Worm (Caenorhabditis elegans): ENCODE data around the gene arx-4.
A peak's percentile ranks its signal among the peaks of the same experiment; 100 is the strongest.

arx-4 gene

ce11 chrIII:907311-907710 is 45.2 kb downstream of the arx-4 start, which contains the start of gene F23H11.4:
TSS of gene F23H11.4 (minus strand) at chrIII:907539.
- TF ChIP-seq F33H1.4 (GFP tag; IDR thresholded peaks at IDR 0.05) (no peak), tbp1 (GFP tag; optimal IDR thresholded peaks at IDR 0.05) (no peak), ets-4 (GFP tag; optimal IDR thresholded peaks at IDR 0.05) (no peak), snpc-4 (GFP tag; optimal IDR thresholded peaks at IDR 0.05) (no peak), snpc-4 (tag; optimal IDR thresholded peaks at IDR 0.05) (no peak), nhr-80 (tag; optimal IDR thresholded peaks at IDR 0.05) (no peak), F37B4.10 (GFP tag; IDR thresholded peaks at IDR 0.05) (no peak), bed-2 (GFP tag; IDR thresholded peaks at IDR 0.05) (no peak), cebp-2 (GFP tag; IDR thresholded peaks at IDR 0.05) (no peak), ceh-79 (tag; optimal IDR thresholded peaks at IDR 0.05) (no peak), sdz-38 (tag; optimal IDR thresholded peaks at IDR 0.05) (no peak), nhr-90 (tag; optimal IDR thresholded peaks at IDR 0.05) (no peak), F23B12.7 (tag; optimal IDR thresholded peaks at IDR 0.05; ENCODE audit: insufficient read depth) (no peak), ztf-3 (GFP tag; optimal IDR thresholded peaks at IDR 0.05) (no peak), D2030.7 (GFP tag; IDR thresholded peaks at IDR 0.05) (no peak), madf-6 (GFP tag; IDR thresholded peaks at IDR 0.05) (no peak), F10E7.11 (tag; optimal IDR thresholded peaks at IDR 0.05) (no peak), ztf-28 (GFP tag; IDR thresholded peaks at IDR 0.05) (no peak), nhr-179 (tag; optimal IDR thresholded peaks at IDR 0.05) (no peak), B0019.2 (GFP tag; conservative IDR thresholded peaks at IDR 0.05) (no peak), T07F8.4 (tag; optimal IDR thresholded peaks at IDR 0.05) (no peak)

- TF ChIP-seq ztf-28 (GFP tag; IDR thresholded peaks at IDR 0.05) (no peak), hmg-1.2 (GFP tag; IDR thresholded peaks at IDR 0.05) (peak; percentile 16; the same call in 1 of the 2 replicates), cebp-1 (GFP tag; IDR thresholded peaks at IDR 0.05) (no peak), cebp-1 (tag; optimal IDR thresholded peaks at IDR 0.05) (peak; percentile 2)
Measured at ce11 chrIII:907990-908389, 45.9 kb downstream of the arx-4 start.

ce11 chrIII:909540-909939 is 47.4 kb downstream of the arx-4 start, which contains the start of gene crls-1:
TSS of gene crls-1 (minus strand) at chrIII:909902.
- TF ChIP-seq Y53F4B.3 (GFP tag; IDR thresholded peaks at IDR 0.05) (no peak), snpc-1.1 (tag; optimal IDR thresholded peaks at IDR 0.05; ENCODE audit: insufficient read depth) (no peak), egl-18 (GFP tag; IDR thresholded peaks at IDR 0.05) (no peak), nhr-179 (tag; optimal IDR thresholded peaks at IDR 0.05) (no peak), unc-130 (GFP tag; optimal IDR thresholded peaks at IDR 0.05) (no peak), D2030.7 (GFP tag; IDR thresholded peaks at IDR 0.05) (peak; percentile 14; the same call in 1 of the 2 replicates), Y53G8AR.9 (GFP tag; conservative IDR thresholded peaks at IDR 0.05) (peak; percentile 53; the same call in 1 of the 2 replicates), nfya-1 (tag; optimal IDR thresholded peaks at IDR 0.05; ENCODE audit: borderline replicate concordance, insufficient read depth) (no peak), ztf-25 (GFP tag; IDR thresholded peaks at IDR 0.05) (no peak), athp-1 (tag; optimal IDR thresholded peaks at IDR 0.05) (no peak), lin-35 (GFP tag; optimal IDR thresholded peaks at IDR 0.05) (no peak), attf-3 (GFP tag; conservative IDR thresholded peaks at IDR 0.05) (no peak), lin-26 (GFP tag; IDR thresholded peaks at IDR 0.05) (no peak), let-607 (tag; optimal IDR thresholded peaks at IDR 0.05) (no peak), F10E7.11 (tag; optimal IDR thresholded peaks at IDR 0.05) (no peak), F23B12.7 (tag; optimal IDR thresholded peaks at IDR 0.05; ENCODE audit: insufficient read depth) (no peak), pbrm-1 (GFP tag; IDR thresholded peaks at IDR 0.05) (no peak), K11D2.4 (GFP tag; IDR thresholded peaks at IDR 0.05) (no peak), B0336.3 (GFP tag; IDR thresholded peaks at IDR 0.05) (0 out of 2 replicates have a peak, but pooled peaks have one; percentile 30), akir-1 (GFP tag; optimal IDR thresholded peaks at IDR 0.05) (no peak), B0019.2 (GFP tag; conservative IDR thresholded peaks at IDR 0.05) (no peak), Y79H2A.3 (GFP tag; conservative IDR thresholded peaks at IDR 0.05) (no peak), chd-7 (tag; optimal IDR thresholded peaks at IDR 0.05) (peak; percentile 25), F49E8.2 (tag; optimal IDR thresholded peaks at IDR 0.05; ENCODE audit: insufficient read depth) (no peak), sptf-2 (GFP tag; optimal IDR thresholded peaks at IDR 0.05) (no peak), C17E4.6 (GFP tag; IDR thresholded peaks at IDR 0.05) (no peak), cebp-2 (GFP tag; IDR thresholded peaks at IDR 0.05) (no peak)
